Worm (Caenorhabditis elegans): Measurements from ENCODE around the gene ZK1240.2.
A peak's percentile ranks its signal among the peaks of the same experiment; 100 is the strongest.

The ZK1240.2 gene

DNA sequence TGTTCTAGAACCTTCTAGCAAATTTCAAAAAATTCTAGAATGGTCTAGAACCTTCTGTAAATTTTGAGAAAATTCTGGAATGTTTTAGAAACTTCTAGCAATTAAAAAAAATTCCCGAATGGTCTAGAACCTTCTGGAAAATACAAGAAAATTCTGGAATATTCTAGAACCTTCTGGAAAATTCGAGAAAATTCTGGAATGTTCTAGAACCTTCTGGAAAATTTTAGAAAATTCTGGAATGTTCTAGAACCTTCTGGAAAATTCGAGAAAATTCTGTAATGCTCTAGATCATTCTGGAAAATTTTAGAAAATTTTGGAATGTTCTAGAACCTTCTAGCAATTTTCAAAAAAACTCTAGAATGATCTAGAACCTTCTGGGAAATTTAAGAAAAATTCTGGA lies 7.3 kb downstream of the ZK1240.2 start:
- TF ChIP-seq ceh-83 (GFP tag; optimal IDR thresholded peaks at IDR 0.05), result peak; percentile 37
- no peak for TF ChIP-seq lin-32 (GFP tag; optimal IDR thresholded peaks at IDR 0.05)

DNA sequence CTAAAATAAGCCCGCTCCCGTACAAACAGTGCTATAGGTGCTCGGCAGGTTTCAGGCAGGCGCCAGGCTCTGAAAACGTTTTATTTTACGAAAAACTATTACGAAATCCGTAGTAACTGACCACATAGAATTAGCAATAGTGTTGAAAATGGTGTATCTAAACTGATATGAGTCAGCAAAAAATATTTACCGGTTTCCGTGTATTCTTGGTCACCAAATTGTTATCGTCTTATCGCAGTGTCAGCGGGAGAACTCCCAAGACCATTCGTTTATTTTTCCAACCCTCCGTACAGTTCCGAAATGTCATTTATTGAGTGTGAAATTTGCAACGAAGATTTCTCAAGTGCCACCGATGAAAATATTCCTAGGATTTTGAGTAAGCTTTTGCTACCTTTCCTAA lies 9.0 kb downstream of the ZK1240.2 start, which contains the start of gene F43C11.8:
TSS of gene F43C11.8 (plus strand) at position 301 of the 400 bp plus-strand sequence.
- TF ChIP-seq ztf-11 (tag; optimal IDR thresholded peaks at IDR 0.05), result no peak
- no peak for TF ChIP-seq flh-1 (GFP tag; optimal IDR thresholded peaks at IDR 0.05)
- TF ChIP-seq tbx-8 (GFP tag; optimal IDR thresholded peaks at IDR 0.05), result no peak
- no peak for TF ChIP-seq sptf-1 (tag; optimal IDR thresholded peaks at IDR 0.05)
- TF ChIP-seq ceh-43 (GFP tag; optimal IDR thresholded peaks at IDR 0.05), result no peak
- TF ChIP-seq nhr-76 (tag; optimal IDR thresholded peaks at IDR 0.05), result no peak
- TF ChIP-seq ceh-39 (tag; optimal IDR thresholded peaks at IDR 0.05), result no peak

DNA sequence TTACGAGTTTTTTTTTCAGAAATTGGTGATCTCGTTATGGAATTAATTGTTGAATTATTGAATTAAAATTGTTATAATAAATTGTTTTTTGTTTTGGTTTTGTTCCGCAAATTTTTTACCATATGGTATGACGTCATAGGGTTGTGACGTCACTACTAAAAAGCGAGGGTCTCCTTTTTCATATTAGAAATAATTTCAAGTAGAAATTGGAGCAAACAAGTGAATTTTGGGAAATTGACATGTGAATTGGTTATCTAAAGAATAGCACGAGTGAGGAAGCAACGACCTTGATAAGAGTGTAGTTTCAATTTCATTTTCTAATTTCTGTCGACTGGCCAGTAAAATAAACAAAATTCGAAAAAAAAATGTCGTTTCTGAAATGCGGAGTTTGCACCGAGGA lies 12.4 kb downstream of the ZK1240.2 start, which contains the start of gene F43C11.7:
TSS of gene F43C11.7 (plus strand) at position 326 of the 400 bp plus-strand sequence.
- TF ChIP-seq sem-2 (GFP tag; optimal IDR thresholded peaks at IDR 0.05), result no peak
- peak; percentile 98 for TF ChIP-seq zip-8 (tag; optimal IDR thresholded peaks at IDR 0.05)

DNA sequence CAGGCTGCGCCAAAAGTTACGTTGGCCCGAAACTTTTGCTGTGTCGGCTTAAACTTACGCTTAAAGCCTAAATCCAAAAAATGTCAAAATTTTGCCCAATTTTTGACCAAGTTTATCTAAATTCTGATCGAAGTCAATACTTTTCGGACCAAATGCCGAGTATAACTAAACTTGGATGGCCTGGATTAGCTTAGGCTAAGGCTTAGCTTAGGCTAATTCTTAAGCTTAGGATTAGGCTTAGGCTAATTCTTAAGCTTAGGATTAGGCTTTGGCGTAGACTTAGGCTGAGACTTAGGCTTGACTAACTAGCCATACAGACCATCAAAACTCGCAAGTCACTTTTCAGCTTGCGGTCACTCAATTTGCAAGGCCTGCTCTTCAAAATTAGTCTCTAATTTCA lies 13.0 kb downstream of the ZK1240.2 start:
- TF ChIP-seq nhr-2 (tag; optimal IDR thresholded peaks at IDR 0.05) (no peak), ham-2 (GFP tag; optimal IDR thresholded peaks at IDR 0.05) (peak; percentile 12)

DNA sequence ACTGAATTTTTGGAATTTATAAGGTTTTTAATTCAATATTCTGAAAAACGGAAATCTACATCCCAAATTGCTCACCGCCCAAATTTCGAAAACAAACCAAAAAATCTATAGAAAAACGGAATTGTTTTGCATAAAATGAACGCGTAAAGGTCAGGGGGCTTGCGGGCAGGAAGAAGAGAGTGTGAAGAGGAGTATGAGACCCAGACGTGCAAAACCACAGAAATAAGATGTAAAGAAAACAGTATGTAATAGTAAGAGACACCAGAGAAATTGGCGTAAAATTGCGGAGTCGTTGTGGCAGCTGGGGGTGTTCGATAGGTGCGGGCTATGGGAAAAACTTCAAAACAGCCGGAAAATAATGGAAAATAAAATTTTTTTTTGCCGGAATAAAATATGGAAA lies 17.8 kb downstream of the ZK1240.2 start:
- TF ChIP-seq hlh-1 (tag; optimal IDR thresholded peaks at IDR 0.05) (peak; percentile 37), M03D4.4 (tag; optimal IDR thresholded peaks at IDR 0.05) (no peak), ceh-43 (GFP tag; optimal IDR thresholded peaks at IDR 0.05) (no peak), ces-1 (GFP tag; optimal IDR thresholded peaks at IDR 0.05) (peak; percentile 26)

DNA sequence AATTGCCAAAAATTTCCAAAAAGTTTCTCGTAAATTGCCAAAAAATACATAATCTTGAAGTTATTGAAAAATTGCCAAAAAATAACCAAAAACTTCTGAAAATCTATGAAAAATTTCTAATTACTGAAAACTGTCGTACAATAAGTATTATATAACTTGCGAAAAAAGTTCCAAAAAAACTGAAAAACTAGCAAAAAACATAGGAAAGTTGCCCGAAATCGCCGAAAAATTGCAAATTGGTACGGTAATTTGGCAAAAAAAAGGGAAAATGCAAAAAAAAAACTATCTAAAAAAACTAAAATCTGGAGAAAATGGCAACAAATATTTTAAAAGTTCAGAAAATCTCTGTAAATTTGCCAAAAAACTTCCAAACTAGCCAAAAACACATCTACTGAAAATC lies 18.3 kb downstream of the ZK1240.2 start, which contains the start of gene enri-1:
TSS of gene enri-1 (minus strand) at position 101 of the 400 bp plus-strand sequence.
- TF ChIP-seq flh-1 (GFP tag; optimal IDR thresholded peaks at IDR 0.05), result no peak
- no peak for TF ChIP-seq nhr-237 (tag; optimal IDR thresholded peaks at IDR 0.05)
- no peak for TF ChIP-seq M03D4.4 (tag; optimal IDR thresholded peaks at IDR 0.05)
- no peak for TF ChIP-seq elt-3 (tag; optimal IDR thresholded peaks at IDR 0.05)

DNA sequence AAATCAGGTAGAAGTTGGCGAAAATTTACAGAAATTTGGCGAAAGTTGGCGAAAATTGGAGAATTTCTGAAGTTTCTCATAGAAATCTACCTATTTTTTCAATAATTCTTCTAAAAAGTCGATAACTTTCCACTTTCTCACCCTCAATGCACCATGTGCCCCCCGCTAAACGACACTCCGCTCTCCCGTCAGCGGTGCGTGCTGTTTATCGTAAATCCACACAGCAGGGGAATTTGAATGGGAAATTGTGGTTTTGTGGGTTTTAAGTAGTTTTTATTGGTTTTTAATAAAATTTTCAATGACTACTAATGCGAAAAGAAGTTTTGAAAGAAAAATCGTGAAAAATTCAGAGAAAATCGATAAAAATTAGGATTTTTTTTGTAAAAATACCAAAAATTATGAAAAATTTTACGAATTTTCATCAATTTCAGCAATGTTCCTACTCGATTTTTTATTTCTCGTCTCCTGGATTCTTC lies 18.9 kb downstream of the ZK1240.2 start, which contains the start of gene F43C11.6:
TSS of gene F43C11.6 (plus strand) at position 426 of the 476 bp plus-strand sequence.
- TF ChIP-seq unc-62 (GFP tag; optimal IDR thresholded peaks at IDR 0.05), result no peak
- no peak for TF ChIP-seq zip-8 (tag; optimal IDR thresholded peaks at IDR 0.05)
- no peak for TF ChIP-seq ham-2 (GFP tag; optimal IDR thresholded peaks at IDR 0.05)
- TF ChIP-seq nhr-237 (tag; optimal IDR thresholded peaks at IDR 0.05), result no peak
- peak; percentile 13 for TF ChIP-seq hlh-1 (tag; optimal IDR thresholded peaks at IDR 0.05)
- TF ChIP-seq sptf-1 (tag; optimal IDR thresholded peaks at IDR 0.05), result no peak
- no peak for TF ChIP-seq nhr-28 (tag; optimal IDR thresholded peaks at IDR 0.05)
- no peak for TF ChIP-seq lin-32 (GFP tag; optimal IDR thresholded peaks at IDR 0.05)
- TF ChIP-seq nhr-76 (tag; optimal IDR thresholded peaks at IDR 0.05), result no peak
- no peak for TF ChIP-seq cnd-1 (tag; optimal IDR thresholded peaks at IDR 0.05)
- TF ChIP-seq flh-1 (GFP tag; optimal IDR thresholded peaks at IDR 0.05), result no peak
- no peak for TF ChIP-seq nhr-2 (tag; optimal IDR thresholded peaks at IDR 0.05)
- TF ChIP-seq elt-1 (tag; optimal IDR thresholded peaks at IDR 0.05; ENCODE audit: borderline replicate concordance, insufficient read depth), result no peak
- TF ChIP-seq mep-1 (tag; optimal IDR thresholded peaks at IDR 0.05), result peak; percentile 8
- TF ChIP-seq ceh-83 (GFP tag; optimal IDR thresholded peaks at IDR 0.05), result no peak
- peak; percentile 26 for TF ChIP-seq ceh-39 (tag; optimal IDR thresholded peaks at IDR 0.05)
- no peak for TF ChIP-seq drap-1 (GFP tag; optimal IDR thresholded peaks at IDR 0.05)
- peak; percentile 20 for TF ChIP-seq lsy-2 (tag; optimal IDR thresholded peaks at IDR 0.05)
- no peak for TF ChIP-seq snpc-4 (tag; optimal IDR thresholded peaks at IDR 0.05)
- no peak for TF ChIP-seq mab-5 (tag; optimal IDR thresholded peaks at IDR 0.05)
- no peak for TF ChIP-seq M03D4.4 (tag; optimal IDR thresholded peaks at IDR 0.05)
- no peak for TF ChIP-seq nhr-12 (tag; optimal IDR thresholded peaks at IDR 0.05)
- no peak for TF ChIP-seq blmp-1 (tag; optimal IDR thresholded peaks at IDR 0.05)
- no peak for TF ChIP-seq mls-2 (tag; optimal IDR thresholded peaks at IDR 0.05)
- no peak for TF ChIP-seq unc-39 (tag; optimal IDR thresholded peaks at IDR 0.05)
- peak; percentile 41 for TF ChIP-seq lin-13 (tag; optimal IDR thresholded peaks at IDR 0.05)

Data from whole organism, mixed stage, embryonic.